Worm (Caenorhabditis elegans): Measurements from ENCODE around the gene F09E5.12.
A peak's percentile ranks its signal among the peaks of the same experiment; 100 is the strongest.

The F09E5.12 gene

DNA sequence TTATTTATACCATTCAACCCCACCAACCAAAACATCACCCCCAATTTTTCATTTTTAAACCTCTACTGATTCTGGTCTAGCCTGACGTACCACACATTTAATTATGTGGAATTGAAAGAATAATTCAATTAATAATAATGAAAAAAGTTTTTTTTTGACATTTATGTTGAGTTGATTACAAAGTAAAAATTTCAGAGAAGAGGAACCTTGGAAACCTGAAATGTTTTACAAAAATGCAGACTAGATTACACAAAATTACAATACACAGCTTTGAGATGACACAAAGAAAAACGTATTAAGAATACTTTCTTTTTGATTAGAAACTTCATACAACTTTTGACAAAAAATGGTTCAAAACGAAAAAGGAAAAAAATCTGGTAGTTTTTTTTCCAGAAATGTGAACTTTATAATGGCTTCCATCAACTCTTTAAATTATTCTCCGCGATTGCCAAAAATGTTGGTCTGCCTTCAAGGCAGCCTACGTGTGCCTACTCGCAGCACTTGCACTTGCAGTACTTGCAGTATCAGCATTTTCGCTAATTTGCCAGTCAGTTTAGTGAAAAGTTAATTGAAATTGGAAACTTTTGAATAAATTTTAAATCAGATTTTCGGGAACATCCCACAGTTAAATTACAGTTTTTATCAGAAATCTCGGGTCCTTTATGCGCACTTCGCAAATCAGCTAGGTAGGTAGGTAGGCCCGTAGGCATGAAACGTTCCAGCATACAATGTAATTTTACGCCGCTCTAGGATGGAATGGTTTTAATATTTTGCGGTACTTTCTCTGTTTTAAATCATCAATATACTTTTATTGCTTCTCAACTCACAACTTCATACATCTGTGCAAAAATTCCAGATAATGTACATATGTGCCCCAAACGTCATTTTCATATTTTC, 29.6 kb downstream of the F09E5.12 start (continued):
- TF ChIP-seq daf-12 (tag; optimal IDR thresholded peaks at IDR 0.05) = no peak
- TF ChIP-seq saeg-2 (GFP tag; IDR thresholded peaks at IDR 0.05) = no peak
- no peak for TF ChIP-seq dmd-6 (GFP tag; IDR thresholded peaks at IDR 0.05)
- peak; percentile 63 for TF ChIP-seq gei-8 (GFP tag; optimal IDR thresholded peaks at IDR 0.05)
- no peak for TF ChIP-seq nhr-25 (tag; optimal IDR thresholded peaks at IDR 0.05; ENCODE audit: borderline replicate concordance, insufficient read depth)
- TF ChIP-seq lin-13 (GFP tag; optimal IDR thresholded peaks at IDR 0.05) = no peak
- no peak for TF ChIP-seq jun-1 (tag; optimal IDR thresholded peaks at IDR 0.05)
- no peak for TF ChIP-seq lin-39 (tag; optimal IDR thresholded peaks at IDR 0.05)
- no peak for TF ChIP-seq spr-3 (GFP tag; optimal IDR thresholded peaks at IDR 0.05)
- TF ChIP-seq unc-39 (tag; optimal IDR thresholded peaks at IDR 0.05) = no peak
- peak; percentile 37 for TF ChIP-seq mes-2 (tag; optimal IDR thresholded peaks at IDR 0.05; ENCODE audit: poor library complexity, severe bottlenecking)
- no peak for TF ChIP-seq D1046.2 (GFP tag; IDR thresholded peaks at IDR 0.05)
- no peak for TF ChIP-seq hmg-1.1 (GFP tag; IDR thresholded peaks at IDR 0.05)
- TF ChIP-seq ztf-11 (tag; optimal IDR thresholded peaks at IDR 0.05) = no peak
- TF ChIP-seq pha-4 (GFP tag; IDR thresholded peaks at IDR 0.05) = peak; percentile 37; the same call in 1 of the 2 replicates
- no peak for TF ChIP-seq pha-4 (tag; optimal IDR thresholded peaks at IDR 0.05)
- TF ChIP-seq skn-1 (tag; optimal IDR thresholded peaks at IDR 0.05) = no peak
- no peak for TF ChIP-seq ztf-7 (tag; optimal IDR thresholded peaks at IDR 0.05)
- no peak for TF ChIP-seq vab-7 (GFP tag; IDR thresholded peaks at IDR 0.05)
- no peak for TF ChIP-seq nhr-102 (tag; optimal IDR thresholded peaks at IDR 0.05)
- peak; percentile 43 for TF ChIP-seq nhr-77 (tag; optimal IDR thresholded peaks at IDR 0.05)
- TF ChIP-seq nhr-11 (tag; optimal IDR thresholded peaks at IDR 0.05) = no peak
- peak; percentile 58 for TF ChIP-seq T26A8.4 (GFP tag; IDR thresholded peaks at IDR 0.05)
- TF ChIP-seq dpl-1 (GFP tag; optimal IDR thresholded peaks at IDR 0.05) = no peak
- no peak for TF ChIP-seq ama-1 (optimal IDR thresholded peaks at IDR 0.05)
- TF ChIP-seq F10B5.3 (tag; optimal IDR thresholded peaks at IDR 0.05) = no peak
- no peak for TF ChIP-seq nhr-237 (tag; optimal IDR thresholded peaks at IDR 0.05)
- no peak for TF ChIP-seq set-16 (GFP tag; IDR thresholded peaks at IDR 0.05)
- TF ChIP-seq dmd-9 (GFP tag; IDR thresholded peaks at IDR 0.05) = no peak
- no peak for TF ChIP-seq snpc-1.2 (GFP tag; IDR thresholded peaks at IDR 0.05)
- no peak for TF ChIP-seq F26F4.8 (GFP tag; conservative IDR thresholded peaks at IDR 0.05)
- TF ChIP-seq attf-4 (tag; optimal IDR thresholded peaks at IDR 0.05) = no peak
- TF ChIP-seq lin-29 (GFP tag; IDR thresholded peaks at IDR 0.05) = 0 out of 2 replicates have a peak, but pooled peaks have one; percentile 15
- peak in 1 of 2 experiments; percentile 33 for TF ChIP-seq hif-1 (tag; optimal IDR thresholded peaks at IDR 0.05)
- TF ChIP-seq dmd-8 (GFP tag; IDR thresholded peaks at IDR 0.05) = no peak
- TF ChIP-seq php-3 (GFP tag; IDR thresholded peaks at IDR 0.05) = no peak
- no peak for TF ChIP-seq nhr-111 (GFP tag; optimal IDR thresholded peaks at IDR 0.05)
- TF ChIP-seq hlh-30 (tag; optimal IDR thresholded peaks at IDR 0.05; ENCODE audit: insufficient read depth) = no peak
- no peak; the same call in 1 of the 2 replicates for TF ChIP-seq ctbp-1 (GFP tag; IDR thresholded peaks at IDR 0.05)
- TF ChIP-seq ZK546.5 (tag; optimal IDR thresholded peaks at IDR 0.05) = no peak
- no peak for TF ChIP-seq tra-1 (GFP tag; IDR thresholded peaks at IDR 0.05)
- no peak for TF ChIP-seq R02D3.7 (tag; optimal IDR thresholded peaks at IDR 0.05)
- no peak for TF ChIP-seq F49E8.2 (tag; optimal IDR thresholded peaks at IDR 0.05; ENCODE audit: borderline replicate concordance)
- TF ChIP-seq lin-38 (GFP tag; IDR thresholded peaks at IDR 0.05) = peak; percentile 15; the same call in 1 of the 2 replicates
- no peak for TF ChIP-seq Y105C5A.15 (GFP tag; IDR thresholded peaks at IDR 0.05)
- no peak for TF ChIP-seq zag-1 (tag; optimal IDR thresholded peaks at IDR 0.05)
- TF ChIP-seq unc-62 (GFP tag; optimal IDR thresholded peaks at IDR 0.05 in 1 of 2) = peak in 1 of 2 experiments; percentile 79
- no peak for TF ChIP-seq unc-62 (tag; optimal IDR thresholded peaks at IDR 0.05)
- TF ChIP-seq T20F7.1 (GFP tag; optimal IDR thresholded peaks at IDR 0.05) = peak; percentile 15
- no peak for TF ChIP-seq snpc-4 (tag; optimal IDR thresholded peaks at IDR 0.05)
